Fruit fly (Drosophila melanogaster): ENCODE measurements around the gene tara.

tara gene

dm6 chr3R:16263522-16264305, 38.3 kb downstream of the tara start, which contains the start of the genes bor and asun (continued):
- no peak for TF ChIP-seq CG30403 (GFP tag; optimal IDR thresholded peaks at IDR 0.05)
- TF ChIP-seq tin (GFP tag; optimal IDR thresholded peaks at IDR 0.05), result no peak
- TF ChIP-seq CG6813 (GFP tag; optimal IDR thresholded peaks at IDR 0.05), result no peak
- TF ChIP-seq sr (GFP tag; IDR thresholded peaks at IDR 0.05), result no peak
- TF ChIP-seq Sox100B (GFP tag; optimal IDR thresholded peaks at IDR 0.05), result no peak
- TF ChIP-seq emc (GFP tag; optimal IDR thresholded peaks at IDR 0.05), result no peak
- TF ChIP-seq CG12071 (GFP tag; optimal IDR thresholded peaks at IDR 0.05), result no peak
- TF ChIP-seq twi (tag; optimal IDR thresholded peaks at IDR 0.05), result no peak
- TF ChIP-seq al (GFP tag; IDR thresholded peaks at IDR 0.05), result no peak
- no peak for TF ChIP-seq CG3838 (GFP tag; optimal IDR thresholded peaks at IDR 0.05)
- TF ChIP-seq Hand (GFP tag; optimal IDR thresholded peaks at IDR 0.05), result no peak
- TF ChIP-seq chn (GFP tag; optimal IDR thresholded peaks at IDR 0.05), result no peak
- TF ChIP-seq CG13123 (GFP tag; optimal IDR thresholded peaks at IDR 0.05), result no peak
- TF ChIP-seq corto (GFP tag; optimal IDR thresholded peaks at IDR 0.05), result no peak
- TF ChIP-seq HLH54F (GFP tag; optimal IDR thresholded peaks at IDR 0.05), result no peak
- no peak for TF ChIP-seq pnt (GFP tag; optimal IDR thresholded peaks at IDR 0.05)
- no peak for TF ChIP-seq CG7987 (GFP tag; optimal IDR thresholded peaks at IDR 0.05)
- TF ChIP-seq Atf-2 (GFP tag; optimal IDR thresholded peaks at IDR 0.05), result no peak
- TF ChIP-seq onecut (GFP tag; IDR thresholded peaks at IDR 0.05), result no peak
- no peak for TF ChIP-seq CG9932 (GFP tag; IDR thresholded peaks at IDR 0.05)
- TF ChIP-seq ftz-f1 (GFP tag; optimal IDR thresholded peaks at IDR 0.05), result peak; percentile 59
- TF ChIP-seq Gug (GFP tag; IDR thresholded peaks at IDR 0.05), result no peak
- TF ChIP-seq so (GFP tag; IDR thresholded peaks at IDR 0.05), result no peak
- TF ChIP-seq danr (GFP tag; IDR thresholded peaks at IDR 0.05), result no peak
- peak; percentile 10 for TF ChIP-seq nmo (GFP tag; optimal IDR thresholded peaks at IDR 0.05)
- no peak for TF ChIP-seq CG6689 (GFP tag; IDR thresholded peaks at IDR 0.05)
- TF ChIP-seq br (optimal IDR thresholded peaks at IDR 0.05), result no peak
- TF ChIP-seq Oaz (GFP tag; IDR thresholded peaks at IDR 0.05), result no peak
- no peak for TF ChIP-seq ken (GFP tag; IDR thresholded peaks at IDR 0.05)
- TF ChIP-seq mam (GFP tag; optimal IDR thresholded peaks at IDR 0.05), result peak; percentile 15
- TF ChIP-seq CG13296 (GFP tag; optimal IDR thresholded peaks at IDR 0.05), result no peak
- no peak for TF ChIP-seq h (optimal IDR thresholded peaks at IDR 0.05)
- TF ChIP-seq repo (GFP tag; optimal IDR thresholded peaks at IDR 0.05), result no peak
- TF ChIP-seq Dref (GFP tag; IDR thresholded peaks at IDR 0.05), result peak; percentile 71
- no peak for TF ChIP-seq Jarid2 (GFP tag; optimal IDR thresholded peaks at IDR 0.05)
- TF ChIP-seq row (GFP tag; IDR thresholded peaks at IDR 0.05), result peak; percentile 39; the same call in 1 of the 3 replicates
- no peak for TF ChIP-seq tx (GFP tag; optimal IDR thresholded peaks at IDR 0.05)
- TF ChIP-seq CG9727 (GFP tag; optimal IDR thresholded peaks at IDR 0.05), result peak; percentile 22
- TF ChIP-seq Hr51 (GFP tag; optimal IDR thresholded peaks at IDR 0.05), result peak in 1 of 2 experiments; percentile 20
- TF ChIP-seq tll (GFP tag; optimal IDR thresholded peaks at IDR 0.05), result no peak
- TF ChIP-seq CG6654 (GFP tag; optimal IDR thresholded peaks at IDR 0.05), result no peak
- TF ChIP-seq amos (GFP tag; IDR thresholded peaks at IDR 0.05; ENCODE audit: partially characterized antibody), result peak; percentile 83; the same call in 1 of the 2 replicates
- peak; percentile 23 for TF ChIP-seq CG10543 (GFP tag; optimal IDR thresholded peaks at IDR 0.05)
- no peak for TF ChIP-seq CoRest (tag; optimal IDR thresholded peaks at IDR 0.05)
- no peak for TF ChIP-seq CG16863 (GFP tag; optimal IDR thresholded peaks at IDR 0.05)
- no peak for TF ChIP-seq stc (GFP tag; IDR thresholded peaks at IDR 0.05)
- TF ChIP-seq nom (GFP tag; optimal IDR thresholded peaks at IDR 0.05), result no peak
- peak; percentile 84 for TF ChIP-seq Sry-δ (GFP tag; optimal IDR thresholded peaks at IDR 0.05)
- no peak for TF ChIP-seq CG18011 (GFP tag; optimal IDR thresholded peaks at IDR 0.05)
- no peak for TF ChIP-seq odd (GFP tag; optimal IDR thresholded peaks at IDR 0.05)
- TF ChIP-seq tgo (GFP tag; IDR thresholded peaks at IDR 0.05), result no peak
